Fruit fly (Drosophila melanogaster) whole organism, embryonic: ENCODE data around the gene CG31908.

ENCODE experiments used
- Ada2b ChIP-seq: fragments of 200-800 bp; sonication (Bioruptor generic); IDR thresholded peaks from 2 replicates; pipeline ENCODE4 v1.3.6; 2022; ENCODE audit warnings: missing biosample characterization, missing genetic modification characterization
- BEAF-32 ChIP-seq: fragments of 200-800 bp; sonication (Bioruptor generic); optimal IDR thresholded peaks from 3 replicates; lab custom pipeline; 2017; ENCODE audit warnings: missing biosample characterization, missing genetic modification characterization, mild to moderate bottlenecking, moderate library complexity, missing genetic modification reagents
- CG10147 ChIP-seq: fragments of 200-800 bp; sonication (Bioruptor generic); optimal IDR thresholded peaks from 2 replicates; lab custom pipeline; 2019; ENCODE audit warnings: missing biosample characterization, mild to moderate bottlenecking, missing genetic modification characterization, moderate library complexity
- CG1024 ChIP-seq: fragments of 200-800 bp; sonication (Bioruptor generic); IDR thresholded peaks from 2 replicates; pipeline ENCODE4 v1.3.6; 2022; ENCODE audit warnings: missing biosample characterization, missing genetic modification characterization
- CG10979 ChIP-seq: fragments of 200-800 bp; sonication (Bioruptor generic); optimal IDR thresholded peaks from 2 replicates; lab custom pipeline; 2018; ENCODE audit warnings: missing biosample characterization, mild to moderate bottlenecking, missing genetic modification characterization, moderate library complexity
- CG11696 ChIP-seq: fragments of 200-800 bp; sonication (Bioruptor generic); IDR thresholded peaks from 2 replicates; pipeline ENCODE4 v1.3.6; 2022; ENCODE audit warnings: missing biosample characterization, missing genetic modification characterization
- CG15011 ChIP-seq: fragments of 200-800 bp; sonication (Bioruptor generic); optimal IDR thresholded peaks from 3 replicates; lab custom pipeline; 2018; ENCODE audit warnings: missing biosample characterization, mild to moderate bottlenecking, missing genetic modification characterization
- CG1602 ChIP-seq: fragments of 200-800 bp; sonication (Bioruptor generic); optimal IDR thresholded peaks from 3 replicates; lab custom pipeline; 2016; ENCODE audit warnings: missing biosample characterization, missing genetic modification characterization
- CG17328 ChIP-seq: fragments of 200-800 bp; sonication (Bioruptor generic); IDR thresholded peaks from 2 replicates; pipeline ENCODE4 v1.3.6; 2022; ENCODE audit warnings: missing biosample characterization, missing genetic modification characterization
- CG17385 ChIP-seq: fragments of 200-800 bp; sonication (Bioruptor generic); optimal IDR thresholded peaks from 3 replicates; lab custom pipeline; 2018; ENCODE audit warnings: missing biosample characterization, mild to moderate bottlenecking, missing genetic modification characterization
- CG2120 ChIP-seq: fragments of 200-800 bp; sonication (Bioruptor generic); optimal IDR thresholded peaks from 3 replicates; lab custom pipeline; 2016; ENCODE audit warnings: missing biosample characterization, missing genetic modification characterization
- CG30403 ChIP-seq: fragments of 200-800 bp; sonication (Bioruptor generic); optimal IDR thresholded peaks from 3 replicates; lab custom pipeline; 2016; ENCODE audit warnings: missing biosample characterization, missing genetic modification characterization
- CG31365 ChIP-seq: fragments of 200-800 bp; sonication (Bioruptor generic); optimal IDR thresholded peaks from 2 replicates; lab custom pipeline; 2018; ENCODE audit warnings: missing biosample characterization, mild to moderate bottlenecking, missing genetic modification characterization
- CG43689 ChIP-seq: fragments of 200-800 bp; sonication (Bioruptor generic); IDR thresholded peaks from 2 replicates; pipeline ENCODE4 v1.3.6; 2022; ENCODE audit warnings: missing biosample characterization, missing genetic modification characterization
- CG5180 ChIP-seq: fragments of 200-800 bp; sonication (Bioruptor generic); optimal IDR thresholded peaks from 3 replicates; lab custom pipeline; 2017; ENCODE audit warnings: missing biosample characterization, missing genetic modification characterization, mild to moderate bottlenecking, moderate library complexity, missing genetic modification reagents
- CG5245 ChIP-seq: fragments of 200-800 bp; sonication (Bioruptor generic); optimal IDR thresholded peaks from 3 replicates; lab custom pipeline; 2016; ENCODE audit warnings: missing biosample characterization, missing genetic modification characterization
- CG6689 ChIP-seq: fragments of 200-800 bp; sonication (Bioruptor generic); IDR thresholded peaks from 2 replicates; pipeline ENCODE4 v1.3.6; 2022; ENCODE audit warnings: missing biosample characterization, missing genetic modification characterization
- CG7839 ChIP-seq: fragments of 200-800 bp; sonication (Bioruptor generic); optimal IDR thresholded peaks from 3 replicates; lab custom pipeline; 2018; ENCODE audit warnings: missing biosample characterization, mild to moderate bottlenecking, missing genetic modification characterization, moderate library complexity
- CoRest ChIP-seq: fragments of 200-800 bp; sonication (Bioruptor generic); optimal IDR thresholded peaks from 3 replicates; lab custom pipeline; 2018; ENCODE audit warnings: missing biosample characterization, mild to moderate bottlenecking, missing genetic modification characterization, moderate library complexity
- D ChIP-seq, 2 experiments: fragments of 200-800 bp in 1 of 2; fragments of >200 bp in 1 of 2; sonication (Bioruptor generic) in 1 of 2; optimal IDR thresholded peaks; 2 replicates in 1 of 2; 3 replicates in 1 of 2; lab custom pipeline; 2017; ENCODE audit warnings: mild to moderate bottlenecking in 1 of 2, missing biosample characterization in 1 of 2, missing genetic modification characterization in 1 of 2, missing genetic modification reagents in 1 of 2
- Dip3 ChIP-seq: fragments of 200-800 bp; sonication (Bioruptor generic); optimal IDR thresholded peaks from 3 replicates; lab custom pipeline; 2016; ENCODE audit warnings: missing biosample characterization, missing genetic modification characterization
- Ets65A ChIP-seq: fragments of 200-800 bp; sonication (Bioruptor generic); peaks from one replicate; lab custom pipeline; 2016; ENCODE audit warnings: missing biosample characterization, missing genetic modification characterization
- H15 ChIP-seq: fragments of 200-800 bp; sonication (Bioruptor generic); IDR thresholded peaks from 3 replicates; pipeline ENCODE4 v1.3.6; 2022; ENCODE audit warnings: missing biosample characterization, missing genetic modification characterization
- Mrtf ChIP-seq: fragments of 200-800 bp; sonication (Bioruptor generic); IDR thresholded peaks from 3 replicates; pipeline ENCODE4 v1.3.6; 2022; ENCODE audit warnings: missing biosample characterization, missing genetic modification characterization
- Oli ChIP-seq: fragments of 200-800 bp; sonication (Bioruptor generic); optimal IDR thresholded peaks from 2 replicates; lab custom pipeline; 2018; ENCODE audit warnings: missing biosample characterization, mild to moderate bottlenecking, missing genetic modification characterization, moderate library complexity
- Rx ChIP-seq: fragments of 200-800 bp; sonication (Bioruptor generic); IDR thresholded peaks from 2 replicates; pipeline ENCODE4 v1.3.6; 2022; ENCODE audit warnings: missing biosample characterization, missing genetic modification characterization
- Xbp1 ChIP-seq: fragments of 200-800 bp; sonication (Bioruptor generic); optimal IDR thresholded peaks from 3 replicates; lab custom pipeline; 2016; ENCODE audit warnings: missing biosample characterization, mild to moderate bottlenecking, missing genetic modification characterization
- ash1 ChIP-seq: fragments of 200-800 bp; sonication (Bioruptor generic); optimal IDR thresholded peaks from 2 replicates; lab custom pipeline; 2018; ENCODE audit warnings: missing biosample characterization, mild to moderate bottlenecking, missing genetic modification characterization
- ato ChIP-seq: fragments of 200-800 bp; sonication (Bioruptor generic); IDR thresholded peaks from 2 replicates; pipeline ENCODE4 v1.3.6; 2022; ENCODE audit warnings: missing biosample characterization, missing genetic modification characterization; ENCODE audit not compliant: partially characterized antibody
- cas ChIP-seq: fragments of 200-800 bp; sonication (Bioruptor generic); IDR thresholded peaks from 2 replicates; pipeline ENCODE4 v1.3.6; 2022; ENCODE audit warnings: missing biosample characterization, missing genetic modification characterization
- ci ChIP-seq: fragments of 200-800 bp; sonication (Bioruptor generic); IDR thresholded peaks from 3 replicates; pipeline ENCODE4 v1.3.6; 2022; ENCODE audit warnings: missing biosample characterization, missing genetic modification characterization
- grau ChIP-seq: fragments of 200-800 bp; optimal IDR thresholded peaks from 3 replicates; lab custom pipeline; 2019; ENCODE audit warnings: missing biosample characterization, mild to moderate bottlenecking, missing genetic modification characterization, moderate library complexity
- ham ChIP-seq: fragments of 200-800 bp; sonication (Bioruptor generic); IDR thresholded peaks from 2 replicates; pipeline ENCODE4 v1.3.6; 2022; ENCODE audit warnings: missing biosample characterization, missing genetic modification characterization
- inv ChIP-seq: fragments of 200-800 bp; sonication (Bioruptor generic); IDR thresholded peaks from 2 replicates; pipeline ENCODE4 v1.3.6; 2022; ENCODE audit warnings: missing biosample characterization, missing genetic modification characterization; ENCODE audit not compliant: partially characterized antibody
- jigr1 ChIP-seq: fragments of 200-800 bp; sonication (Bioruptor generic); IDR thresholded peaks from 3 replicates; pipeline ENCODE4 v1.3.6; 2022; ENCODE audit warnings: missing biosample characterization, missing genetic modification characterization
- lab ChIP-seq: fragments of 200-800 bp; sonication (Bioruptor generic); optimal IDR thresholded peaks from 3 replicates; lab custom pipeline; 2017; ENCODE audit warnings: missing biosample characterization, missing genetic modification characterization, mild to moderate bottlenecking, moderate library complexity, missing genetic modification reagents
- lov ChIP-seq, 2 experiments: fragments of 200-800 bp in 1 of 2; fragments of >200 bp in 1 of 2; sonication (Bioruptor generic) in 1 of 2; IDR thresholded peaks in 1 of 2; optimal IDR thresholded peaks in 1 of 2; 2 replicates in 1 of 2; 3 replicates in 1 of 2; pipeline versions ENCODE4 v1.3.6 to Lab custom; 2017 to 2022; ENCODE audit warnings: missing biosample characterization in 1 of 2, missing genetic modification characterization in 1 of 2
- mirr ChIP-seq: fragments of 200-800 bp; sonication (Bioruptor generic); optimal IDR thresholded peaks from 3 replicates; lab custom pipeline; 2018; ENCODE audit warnings: missing biosample characterization, mild to moderate bottlenecking, missing genetic modification characterization
- phol ChIP-seq: fragments of 200-800 bp; sonication (Bioruptor generic); optimal IDR thresholded peaks from 3 replicates; lab custom pipeline; 2018; ENCODE audit warnings: missing biosample characterization, mild to moderate bottlenecking, missing genetic modification characterization, moderate library complexity
- pnt ChIP-seq: fragments of 200-800 bp; sonication (Bioruptor generic); optimal IDR thresholded peaks from 3 replicates; lab custom pipeline; 2016; ENCODE audit warnings: missing biosample characterization, missing genetic modification characterization
- pzg ChIP-seq: fragments of 200-800 bp; sonication (Bioruptor generic); optimal IDR thresholded peaks from 3 replicates; lab custom pipeline; 2018; ENCODE audit warnings: missing biosample characterization, mild to moderate bottlenecking, missing genetic modification characterization, moderate library complexity
- row ChIP-seq: fragments of 200-800 bp; sonication (Bioruptor generic); IDR thresholded peaks from 3 replicates; pipeline ENCODE4 v1.3.6; 2022; ENCODE audit warnings: missing biosample characterization, missing genetic modification characterization
- schlank ChIP-seq: fragments of 200-800 bp; sonication (Bioruptor generic); optimal IDR thresholded peaks from 2 replicates; lab custom pipeline; 2018; ENCODE audit warnings: missing biosample characterization, mild to moderate bottlenecking, missing genetic modification characterization
- sens ChIP-seq: fragments of 200-800 bp; sonication (Bioruptor generic); peaks from one replicate; lab custom pipeline; 2016; ENCODE audit warnings: missing biosample characterization, missing genetic modification characterization
- sisA ChIP-seq: fragments of 200-800 bp; sonication (Bioruptor generic); IDR thresholded peaks from 2 replicates; pipeline ENCODE4 v1.3.6; 2022; ENCODE audit warnings: missing biosample characterization, missing genetic modification characterization
- slbo ChIP-seq: fragments of 200-800 bp; sonication (Bioruptor generic); IDR thresholded peaks from 2 replicates; pipeline ENCODE4 v1.3.6; 2022; ENCODE audit warnings: missing biosample characterization, missing genetic modification characterization
- trem ChIP-seq: fragments of 200-800 bp; optimal IDR thresholded peaks from 3 replicates; lab custom pipeline; 2019; ENCODE audit warnings: missing biosample characterization, mild to moderate bottlenecking, missing genetic modification characterization, moderate library complexity
- tx ChIP-seq: fragments of 200-800 bp; sonication (Bioruptor generic); optimal IDR thresholded peaks from 2 replicates; lab custom pipeline; 2016; ENCODE audit warnings: missing biosample characterization, missing genetic modification characterization
- vnd ChIP-seq: fragments of 200-800 bp; sonication (Bioruptor generic); IDR thresholded peaks from 3 replicates; pipeline ENCODE4 v1.3.6; 2022; ENCODE audit warnings: missing biosample characterization, missing genetic modification characterization; ENCODE audit not compliant: partially characterized antibody

CG31908 gene

DNA sequence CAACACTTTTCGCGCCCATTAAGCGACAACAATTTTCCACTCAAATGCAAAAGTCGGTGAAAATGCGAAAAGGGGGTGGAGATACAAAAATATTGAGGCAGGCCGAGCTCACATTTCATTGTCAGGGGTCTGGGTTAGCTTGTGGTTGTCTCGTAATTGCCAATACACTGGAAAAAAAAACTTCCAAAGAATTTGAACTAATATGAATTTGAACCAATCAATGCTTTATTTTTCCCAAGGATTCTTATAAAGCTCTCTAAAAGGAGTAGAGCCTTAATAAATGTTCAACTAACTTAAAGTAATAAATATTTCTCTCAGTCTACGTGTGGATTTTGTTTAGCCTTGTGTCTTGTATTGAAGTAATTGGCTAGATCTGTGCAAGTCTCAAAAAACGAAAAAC, 45.8 kb upstream of the CG31908 start (continued):
- TF ChIP-seq lab (GFP tag; lab: Kevin White, UChicago) (peak; percentile 36), sens (peak; percentile 76), sisA (peak; percentile 13; the same call in 1 of the 2 replicates), row (GFP tag; lab: Robert Waterston, UW) (peak; percentile 47; the same call in 2 of the 3 replicates), ash1 (GFP tag; lab: Kevin White, UChicago) (no peak), schlank (tag; lab: Kevin White, UChicago) (no peak), ato (no peak), CG31365 (no peak), CG17385 (GFP tag; lab: Kevin White, UChicago) (no peak), D (optimal IDR thresholded peaks at IDR 0.05; lab: Kevin White, UChicago) (no peak), D (GFP tag; optimal IDR thresholded peaks at IDR 0.05; lab: Kevin White, UChicago) (peak; percentile 8), grau (tag; lab: Kevin White, UChicago) (peak; percentile 13), CG17328 (GFP tag; lab: Robert Waterston, UW) (peak; percentile 57), CG15011 (GFP tag; lab: Kevin White, UChicago) (no peak), ham (GFP tag; lab: Robert Waterston, UW) (no peak), CG1024 (0 out of 2 replicates have a peak, but pooled peaks have one; percentile 25), CG10979 (tag; lab: Kevin White, UChicago) (peak; percentile 45), BEAF-32 (GFP tag; lab: Kevin White, UChicago) (no peak), CG5180 (GFP tag; lab: Kevin White, UChicago) (no peak), Dip3 (GFP tag; lab: Kevin White, UChicago) (no peak), CG11696 (GFP tag; lab: Robert Waterston, UW) (no peak), lov (optimal IDR thresholded peaks at IDR 0.05; lab: Kevin White, UChicago) (no peak), lov (GFP tag; IDR thresholded peaks at IDR 0.05; lab: Robert Waterston, UW) (0 out of 3 replicates have a peak, but pooled peaks have one; percentile 51), Ada2b (peak; percentile 18; the same call in 1 of the 2 replicates), CG10147 (no peak), tx (GFP tag; lab: Kevin White, UChicago) (peak; percentile 10), vnd (GFP tag; lab: Robert Waterston, UW) (no peak), phol (tag; lab: Kevin White, UChicago) (peak; percentile 37), Mrtf (GFP tag; lab: Robert Waterston, UW) (no peak), H15 (GFP tag; lab: Robert Waterston, UW) (no peak), CG30403 (peak; percentile 27), cas (GFP tag; lab: Robert Waterston, UW) (no peak), CG5245 (peak; percentile 30), CG7839 (tag; lab: Kevin White, UChicago) (peak; percentile 41), CG2120 (GFP tag; lab: Kevin White, UChicago) (peak; percentile 21), CoRest (peak; percentile 5), Ets65A (GFP tag; lab: Kevin White, UChicago) (peak; percentile 90), mirr (GFP tag; lab: Kevin White, UChicago) (no peak), pnt (GFP tag; lab: Kevin White, UChicago) (peak; percentile 2), Rx (GFP tag; lab: Robert Waterston, UW) (no peak), CG1602 (GFP tag; lab: Kevin White, UChicago) (peak; percentile 7), CG6689 (GFP tag; lab: Robert Waterston, UW) (peak; percentile 25; the same call in 1 of the 2 replicates), slbo (GFP tag; lab: Robert Waterston, UW) (peak; percentile 32; the same call in 1 of the 2 replicates), CG43689 (no peak), Oli (tag; lab: Kevin White, UChicago) (peak; percentile 21), trem (tag; lab: Kevin White, UChicago) (no peak), Xbp1 (GFP tag; lab: Kevin White, UChicago) (peak; percentile 8), ci (GFP tag; lab: Robert Waterston, UW) (0 out of 3 replicates have a peak, but pooled peaks have one; percentile 29), jigr1 (no peak), pzg (GFP tag; lab: Kevin White, UChicago) (no peak), inv (GFP tag; lab: Robert Waterston, UW) (no peak)
